Fruit fly (Drosophila melanogaster) whole organism, embryonic: ENCODE results near the gene DIP-eta.

Experiments
- CG13624 ChIP-seq: fragments of 200-800 bp; sonication (Bioruptor generic); optimal IDR thresholded peaks from 2 replicates; lab custom pipeline; 2016; ENCODE audit warnings: missing biosample characterization, missing genetic modification characterization
- CG2120 ChIP-seq: fragments of 200-800 bp; sonication (Bioruptor generic); optimal IDR thresholded peaks from 3 replicates; lab custom pipeline; 2016; ENCODE audit warnings: missing biosample characterization, missing genetic modification characterization
- Nf-YC ChIP-seq: fragments of 200-800 bp; optimal IDR thresholded peaks from 3 replicates; lab custom pipeline; 2019; ENCODE audit warnings: missing biosample characterization, mild to moderate bottlenecking, missing genetic modification characterization, moderate library complexity
- Spps ChIP-seq: fragments of 200-800 bp; sonication (Bioruptor generic); optimal IDR thresholded peaks from 2 replicates; lab custom pipeline; 2018; ENCODE audit warnings: missing biosample characterization, mild to moderate bottlenecking, missing genetic modification characterization
- ato ChIP-seq: fragments of 200-800 bp; sonication (Bioruptor generic); IDR thresholded peaks from 2 replicates; pipeline ENCODE4 v1.3.6; 2022; ENCODE audit warnings: missing biosample characterization, missing genetic modification characterization; ENCODE audit not compliant: partially characterized antibody
- gsb ChIP-seq: fragments of 200-800 bp; sonication (Bioruptor generic); IDR thresholded peaks from 2 replicates; pipeline ENCODE4 v1.3.6; 2022; ENCODE audit warnings: missing biosample characterization, missing genetic modification characterization
- pan ChIP-seq, 4 experiments: fragments of >200 bp in 3 of 4; fragments of 200-800 bp in 1 of 4; sonication (Bioruptor generic) in 1 of 4; optimal IDR thresholded peaks in 3 of 4; IDR thresholded peaks in 1 of 4; 2 replicates each; pipeline versions ENCODE4 v1.3.6 to Lab custom; 2017 to 2022; ENCODE audit warnings: missing biosample characterization in 2 of 4, missing genetic modification characterization in 2 of 4, mixed read lengths in 1 of 4

- TF ChIP-seq CG2120 (GFP tag; lab: Kevin White, UChicago), result no peak
- TF ChIP-seq CG13624 (GFP tag; lab: Kevin White, UChicago), result no peak
- TF ChIP-seq Nf-YC, result no peak
- no peak for TF ChIP-seq pan (optimal IDR thresholded peaks at IDR 0.05; lab: Kevin White, UChicago)
- no peak for TF ChIP-seq pan (GFP tag; optimal IDR thresholded peaks at IDR 0.05 in 1 of 2, IDR thresholded peaks at IDR 0.05 in 1 of 2)
- no peak for TF ChIP-seq Spps (tag; lab: Kevin White, UChicago)
- TF ChIP-seq ato (GFP tag; lab: Robert Waterston, UW), result no peak
- no peak for TF ChIP-seq gsb (GFP tag; lab: Robert Waterston, UW)
Measured at dm6 chr2L:5617224-5617623, 522 bp downstream of the DIP-eta start.
